Fruit fly (Drosophila melanogaster) whole organism, wandering third instar larva: Measurements from ENCODE around the gene aralar1.

ENCODE experiments used
- CG32264 ChIP-seq: fragments of 200-800 bp; sonication (Bioruptor generic); optimal IDR thresholded peaks from 2 replicates; lab custom pipeline; 2016; ENCODE audit warnings: missing biosample characterization, missing genetic modification characterization
- CG9705 ChIP-seq: fragments of 200-800 bp; sonication (Bioruptor generic); optimal IDR thresholded peaks from 2 replicates; lab custom pipeline; 2018; ENCODE audit warnings: missing biosample characterization, mild to moderate bottlenecking, missing genetic modification characterization
- CrebA ChIP-seq: fragments of 200-800 bp; sonication (Bioruptor generic); optimal IDR thresholded peaks from 2 replicates; lab custom pipeline; 2016; ENCODE audit warnings: missing biosample characterization, mild to moderate bottlenecking, missing genetic modification characterization, borderline replicate concordance
- Dif ChIP-seq: fragments of 200-275, 200-300 bp; sonication (Bioruptor generic); optimal IDR thresholded peaks from 2 replicates; lab custom pipeline; 2018; ENCODE audit warnings: missing biosample characterization, missing genetic modification characterization; ENCODE audit not compliant: partially characterized antibody
- GATAd ChIP-seq: sonication (Bioruptor generic); optimal IDR thresholded peaks from 2 replicates; lab custom pipeline; 2016; ENCODE audit warnings: missing biosample characterization, missing genetic modification characterization
- HLH106 ChIP-seq: fragments of 200-800 bp; optimal IDR thresholded peaks from 3 replicates; lab custom pipeline; 2019; ENCODE audit warnings: missing biosample characterization, mild to moderate bottlenecking, missing genetic modification characterization, moderate library complexity
- Hr78 ChIP-seq: fragments of >200 bp; optimal IDR thresholded peaks from 2 replicates; lab custom pipeline; 2017; ENCODE audit warnings: missing biosample characterization, missing genetic modification characterization
- Hr83 ChIP-seq: fragments of 200-300 bp; sonication (Bioruptor generic); optimal IDR thresholded peaks from 2 replicates; lab custom pipeline; 2016; ENCODE audit warnings: missing biosample characterization, mild to moderate bottlenecking, missing genetic modification characterization, moderate library complexity; ENCODE audit not compliant: poor library complexity, severe bottlenecking
- Jra ChIP-seq: sonication (Bioruptor generic); optimal IDR thresholded peaks from 2 replicates; lab custom pipeline; 2016; ENCODE audit warnings: missing biosample characterization, missing genetic modification characterization
- Mio ChIP-seq: sonication (Bioruptor generic); optimal IDR thresholded peaks from 2 replicates; lab custom pipeline; 2016; ENCODE audit warnings: missing biosample characterization, missing genetic modification characterization
- Myc ChIP-seq: fragments of >200 bp; optimal IDR thresholded peaks from 2 replicates; lab custom pipeline; 2017
- N ChIP-seq: fragments of >200 bp; optimal IDR thresholded peaks from 2 replicates; lab custom pipeline; 2018; ENCODE audit warnings: missing biosample characterization, missing external identifiers, missing genetic modification characterization
- Rel ChIP-seq, 2 experiments: fragments of 200-800 bp; sonication (Bioruptor generic) in 1 of 2; optimal IDR thresholded peaks; 2 replicates in 1 of 2; 3 replicates in 1 of 2; lab custom pipeline; 2016 to 2019; ENCODE audit warnings: mild to moderate bottlenecking in 2 of 2, missing biosample characterization in 2 of 2, missing genetic modification characterization in 2 of 2, moderate library complexity in 1 of 2
- Sp1 ChIP-seq: fragments of 200-800 bp; sonication (Bioruptor generic); optimal IDR thresholded peaks from 3 replicates; lab custom pipeline; 2019; ENCODE audit warnings: missing biosample characterization, mild to moderate bottlenecking, missing genetic modification characterization, moderate library complexity
- Vsx2 ChIP-seq: fragments of 200-300, 225-300 bp; sonication (Bioruptor generic); optimal IDR thresholded peaks from 2 replicates; lab custom pipeline; 2018; ENCODE audit warnings: missing biosample characterization, missing genetic modification characterization; ENCODE audit not compliant: partially characterized antibody
- br ChIP-seq: fragments of 200-800 bp; sonication (Bioruptor generic); optimal IDR thresholded peaks from 2 replicates; lab custom pipeline; 2016; ENCODE audit warnings: missing biosample characterization, missing genetic modification characterization
- brk ChIP-seq: fragments of 200-800 bp; sonication (Bioruptor generic); optimal IDR thresholded peaks from 2 replicates; lab custom pipeline; 2016; ENCODE audit warnings: missing biosample characterization, mild to moderate bottlenecking, missing genetic modification characterization
- dl ChIP-seq, 2 experiments: fragments of 175-275, 200-275 bp in 1 of 2; fragments of 200-275 bp in 1 of 2; sonication (Bioruptor generic); optimal IDR thresholded peaks; lab custom pipeline; 2018; ENCODE audit warnings: mild to moderate bottlenecking in 2 of 2, missing biosample characterization in 2 of 2, missing genetic modification characterization in 2 of 2, moderate library complexity in 2 of 2; ENCODE audit not compliant: partially characterized antibody in 2 of 2, insufficient read depth in 1 of 2
- dsf ChIP-seq: sonication (Bioruptor generic); optimal IDR thresholded peaks from 2 replicates; lab custom pipeline; 2016; ENCODE audit warnings: missing biosample characterization, missing genetic modification characterization, borderline replicate concordance
- ey ChIP-seq: fragments of 200-800 bp; sonication (Bioruptor generic); optimal IDR thresholded peaks from 2 replicates; lab custom pipeline; 2016; ENCODE audit warnings: missing biosample characterization, missing genetic modification characterization
- foxo ChIP-seq, 2 experiments: fragments of 200-800 bp; sonication (Bioruptor generic); optimal IDR thresholded peaks; 2 replicates in 1 of 2; 3 replicates in 1 of 2; lab custom pipeline; 2016 to 2017; ENCODE audit warnings: missing biosample characterization in 2 of 2, missing genetic modification characterization in 2 of 2
- fru ChIP-seq: fragments of 200-800 bp; sonication (Bioruptor generic); optimal IDR thresholded peaks from 3 replicates; lab custom pipeline; 2016; ENCODE audit warnings: missing biosample characterization, mild to moderate bottlenecking, missing genetic modification characterization
- h ChIP-seq: fragments of 200-800 bp; sonication (Bioruptor generic); optimal IDR thresholded peaks from 3 replicates; lab custom pipeline; 2016; ENCODE audit warnings: missing biosample characterization, mild to moderate bottlenecking, missing genetic modification characterization
- jim ChIP-seq: fragments of 175-275, 200-325 bp; sonication (Bioruptor generic); optimal IDR thresholded peaks from 2 replicates; lab custom pipeline; 2016; ENCODE audit warnings: missing biosample characterization, mild to moderate bottlenecking, missing genetic modification characterization
- lola ChIP-seq: fragments of >200 bp; optimal IDR thresholded peaks from 2 replicates; lab custom pipeline; 2017; ENCODE audit warnings: missing biosample characterization, missing genetic modification characterization
- psq ChIP-seq: fragments of 200-800 bp; sonication (Bioruptor generic); optimal IDR thresholded peaks from 3 replicates; lab custom pipeline; 2017; ENCODE audit warnings: missing biosample characterization, mild to moderate bottlenecking, missing genetic modification characterization, moderate library complexity
- rgr ChIP-seq: fragments of 200-800 bp; sonication (Bioruptor generic); optimal IDR thresholded peaks from 3 replicates; lab custom pipeline; 2016; ENCODE audit warnings: missing biosample characterization, mild to moderate bottlenecking, missing genetic modification characterization
- sage ChIP-seq: fragments of 200-800 bp; sonication (Bioruptor generic); optimal IDR thresholded peaks from 2 replicates; lab custom pipeline; 2016; ENCODE audit warnings: missing biosample characterization, mild to moderate bottlenecking, missing genetic modification characterization
- sv ChIP-seq: fragments of 200-800 bp; sonication (Bioruptor generic); optimal IDR thresholded peaks from 3 replicates; lab custom pipeline; 2016; ENCODE audit warnings: missing biosample characterization, missing genetic modification characterization
- usp ChIP-seq: fragments of >200 bp; optimal IDR thresholded peaks from 2 replicates; lab custom pipeline; 2017; ENCODE audit warnings: missing biosample characterization, missing genetic modification characterization
- woc ChIP-seq: sonication (Bioruptor generic); optimal IDR thresholded peaks from 2 replicates; lab custom pipeline; 2016; ENCODE audit warnings: missing biosample characterization, mild to moderate bottlenecking, missing genetic modification characterization

Gene aralar1

DNA sequence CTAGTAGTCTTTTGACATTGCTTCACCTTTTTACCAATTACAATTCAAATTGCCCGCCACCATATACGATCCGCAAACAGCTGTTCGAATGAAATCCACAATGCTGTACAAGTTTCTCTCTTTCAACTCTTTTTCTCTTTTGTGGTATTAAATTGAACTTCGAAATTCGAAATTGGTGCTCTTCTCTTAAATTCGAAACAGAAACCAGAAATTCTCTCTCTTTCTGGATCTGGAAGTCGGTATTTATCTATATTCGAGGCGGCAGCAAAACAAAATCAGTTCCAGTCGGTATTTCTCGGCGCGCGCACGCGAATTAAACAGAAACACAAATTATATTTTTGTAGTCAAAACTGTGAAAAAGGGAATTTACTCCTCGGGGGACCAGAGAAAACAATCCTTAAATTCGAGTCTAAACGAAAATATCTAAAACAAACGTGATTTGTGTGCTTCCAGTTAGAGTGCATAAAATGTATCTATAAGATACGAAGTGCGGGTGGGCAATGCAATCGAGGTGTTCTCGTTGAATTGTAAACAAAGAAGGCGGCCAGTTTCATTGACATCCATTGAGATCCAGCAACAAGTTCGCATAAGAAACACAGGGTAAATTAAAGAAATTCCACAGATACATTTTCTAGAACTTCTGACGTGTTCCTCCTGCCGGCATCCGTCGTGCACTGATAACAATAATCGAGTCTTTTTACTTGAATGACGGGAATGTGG is 10.3 kb upstream of the aralar1 start, which contains the start of gene PH4alphaEFB:
Gene PH4alphaEFB, plus strand, starts transcription at position 276 of the 720 bp plus-strand sequence.
- TF ChIP-seq Dif (GFP tag; lab: Kevin White, UChicago), result peak; percentile 8
- TF ChIP-seq Sp1 (GFP tag; lab: Kevin White, UChicago), result peak; percentile 4
- no peak for TF ChIP-seq GATAd (GFP tag; lab: Kevin White, UChicago)
- TF ChIP-seq usp (GFP tag; lab: Kevin White, UChicago), result no peak
- TF ChIP-seq dl (GFP tag; optimal IDR thresholded peaks at IDR 0.05; lab: Kevin White, UChicago; ENCODE audit: insufficient read depth in 1 of 2, partially characterized antibody in 2 of 2), result peak in 1 of 2 experiments; percentile 16
- peak; percentile 56 for TF ChIP-seq brk
- TF ChIP-seq Myc, result peak; percentile 30
- TF ChIP-seq Vsx2, result peak; percentile 31
- no peak for TF ChIP-seq dsf
- TF ChIP-seq HLH106 (tag; lab: Kevin White, UChicago), result no peak
- TF ChIP-seq ey (GFP tag; lab: Kevin White, UChicago), result no peak
- no peak for TF ChIP-seq Rel (GFP tag; optimal IDR thresholded peaks at IDR 0.05; lab: Kevin White, UChicago)
- TF ChIP-seq Rel (tag; optimal IDR thresholded peaks at IDR 0.05; lab: Kevin White, UChicago), result peak; percentile 63
- peak; percentile 78 for TF ChIP-seq sage (GFP tag; lab: Kevin White, UChicago)
- no peak for TF ChIP-seq foxo (GFP tag; optimal IDR thresholded peaks at IDR 0.05; lab: Kevin White, UChicago)
- no peak for TF ChIP-seq psq (GFP tag; lab: Kevin White, UChicago)
- TF ChIP-seq Jra (GFP tag; lab: Kevin White, UChicago), result peak; percentile 20
- TF ChIP-seq fru (GFP tag; lab: Kevin White, UChicago), result no peak
- TF ChIP-seq CrebA (GFP tag; lab: Kevin White, UChicago), result no peak
- no peak for TF ChIP-seq h (GFP tag; lab: Kevin White, UChicago)
- TF ChIP-seq br (GFP tag; lab: Kevin White, UChicago), result no peak
- no peak for TF ChIP-seq Hr78 (GFP tag; lab: Kevin White, UChicago)

DNA sequence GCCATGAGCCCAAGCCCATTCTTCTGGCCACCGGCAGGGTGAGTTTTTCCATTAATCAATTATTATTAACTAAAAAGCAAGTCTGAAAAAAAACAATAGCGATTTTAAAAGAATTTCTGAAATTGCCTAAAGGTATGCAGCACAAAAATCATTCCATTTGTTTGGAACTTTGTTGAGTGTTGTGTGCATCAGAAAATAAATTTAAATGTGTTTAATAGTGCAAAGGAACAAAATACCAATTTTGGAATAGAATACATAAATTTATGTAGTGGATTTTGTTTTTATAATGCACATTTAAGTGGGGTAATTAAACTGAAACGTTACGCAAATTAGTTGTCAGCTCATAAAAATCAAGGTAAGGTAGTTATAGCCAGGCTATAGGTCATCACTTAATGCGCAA is 8.6 kb upstream of the aralar1 start:
- peak; percentile 31 for TF ChIP-seq Myc
- no peak for TF ChIP-seq CG32264 (GFP tag; lab: Kevin White, UChicago)

DNA sequence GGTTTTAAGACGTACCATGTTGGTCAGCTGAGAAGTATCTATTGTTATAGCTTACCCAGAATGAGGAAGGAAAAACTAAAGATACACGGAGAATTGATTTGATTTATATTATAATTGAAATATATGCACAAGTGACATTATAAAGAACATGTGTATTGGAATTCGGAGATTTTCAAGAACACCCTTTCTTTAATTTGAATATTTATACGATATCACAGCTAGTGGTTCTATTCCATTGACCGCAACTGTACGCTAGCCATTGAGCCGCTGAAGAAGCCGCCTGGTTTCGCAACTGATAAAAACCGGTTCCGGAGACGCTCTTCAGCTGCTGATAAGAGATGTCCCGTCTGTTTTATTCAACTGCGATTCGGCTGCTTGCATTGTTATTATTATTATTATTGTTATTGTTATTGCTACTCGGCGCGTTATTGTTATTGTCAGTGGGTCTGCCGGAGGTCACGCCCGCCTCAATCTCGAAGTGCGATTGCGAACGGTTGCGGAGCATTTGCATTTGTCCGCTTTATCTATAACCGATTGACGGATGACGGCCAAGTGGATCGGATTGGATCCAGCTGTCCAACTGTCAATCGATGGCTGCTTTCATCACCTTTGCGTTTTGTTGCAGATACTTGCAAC is 6.1 kb upstream of the aralar1 start:
- no peak for TF ChIP-seq brk
- no peak for TF ChIP-seq Myc
- no peak for TF ChIP-seq Vsx2
- peak; percentile 56 for TF ChIP-seq h (GFP tag; lab: Kevin White, UChicago)
- peak; percentile 12 for TF ChIP-seq HLH106 (tag; lab: Kevin White, UChicago)
- no peak for TF ChIP-seq Hr83
- peak; percentile 29 for TF ChIP-seq rgr (GFP tag; lab: Kevin White, UChicago)
- TF ChIP-seq fru (GFP tag; lab: Kevin White, UChicago), result peak; percentile 7
- no peak for TF ChIP-seq dl (GFP tag; optimal IDR thresholded peaks at IDR 0.05; lab: Kevin White, UChicago; ENCODE audit: insufficient read depth in 1 of 2, partially characterized antibody in 2 of 2)
- TF ChIP-seq lola (GFP tag; lab: Kevin White, UChicago), result no peak
- no peak for TF ChIP-seq dsf
- peak; percentile 13 for TF ChIP-seq ey (GFP tag; lab: Kevin White, UChicago)
- TF ChIP-seq br (GFP tag; lab: Kevin White, UChicago), result peak; percentile 2
- no peak for TF ChIP-seq jim (GFP tag; lab: Kevin White, UChicago)
- TF ChIP-seq Sp1 (GFP tag; lab: Kevin White, UChicago), result peak; percentile 46
- no peak for TF ChIP-seq Dif (GFP tag; lab: Kevin White, UChicago)
- no peak for TF ChIP-seq sv
- TF ChIP-seq GATAd (GFP tag; lab: Kevin White, UChicago), result no peak
- no peak for TF ChIP-seq Rel (GFP tag; optimal IDR thresholded peaks at IDR 0.05; lab: Kevin White, UChicago)
- no peak for TF ChIP-seq Rel (tag; optimal IDR thresholded peaks at IDR 0.05; lab: Kevin White, UChicago)
- no peak for TF ChIP-seq Mio (GFP tag; lab: Kevin White, UChicago)
- no peak for TF ChIP-seq CG9705
- peak in 1 of 2 experiments; percentile 42 for TF ChIP-seq foxo (GFP tag; optimal IDR thresholded peaks at IDR 0.05; lab: Kevin White, UChicago)
- TF ChIP-seq psq (GFP tag; lab: Kevin White, UChicago), result no peak
- TF ChIP-seq woc (GFP tag; lab: Kevin White, UChicago), result peak; percentile 36
- TF ChIP-seq N (GFP tag; lab: Kevin White, UChicago), result no peak
